Fruit fly (Drosophila melanogaster): ENCODE measurements around the gene Tsc1.

Tsc1 gene

DNA sequence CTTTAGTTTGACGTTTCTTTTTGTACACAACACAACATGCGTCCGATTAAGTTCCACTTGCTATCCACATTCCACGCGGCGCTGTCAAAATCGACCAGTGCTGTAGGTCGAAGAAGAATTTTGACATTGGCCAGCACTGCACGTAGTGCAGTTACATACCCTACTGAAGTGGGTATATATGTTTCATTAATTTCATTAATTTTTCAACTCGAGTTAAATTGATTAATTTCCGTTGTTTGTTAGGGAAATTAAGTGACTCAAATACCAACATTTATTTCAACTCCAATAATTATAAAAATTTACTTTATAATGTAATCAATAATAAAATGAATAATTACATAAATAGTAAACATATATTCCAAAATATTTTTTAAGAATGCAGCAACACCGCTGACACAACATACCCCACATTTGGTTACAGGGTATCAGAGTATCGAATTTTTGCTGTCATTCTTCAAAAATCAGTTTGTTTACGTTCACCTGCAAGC is 21.2 kb upstream of the Tsc1 start, which contains the start of the genes eIF4EHP and CG18428:
Gene eIF4EHP (minus strand): TSS at position 59 of the 488 bp plus-strand sequence.
Gene CG18428 (plus strand): TSS at position 435 of the 488 bp plus-strand sequence.
- peak; percentile 100 for TF ChIP-seq noc (tag; optimal IDR thresholded peaks at IDR 0.05)

DNA sequence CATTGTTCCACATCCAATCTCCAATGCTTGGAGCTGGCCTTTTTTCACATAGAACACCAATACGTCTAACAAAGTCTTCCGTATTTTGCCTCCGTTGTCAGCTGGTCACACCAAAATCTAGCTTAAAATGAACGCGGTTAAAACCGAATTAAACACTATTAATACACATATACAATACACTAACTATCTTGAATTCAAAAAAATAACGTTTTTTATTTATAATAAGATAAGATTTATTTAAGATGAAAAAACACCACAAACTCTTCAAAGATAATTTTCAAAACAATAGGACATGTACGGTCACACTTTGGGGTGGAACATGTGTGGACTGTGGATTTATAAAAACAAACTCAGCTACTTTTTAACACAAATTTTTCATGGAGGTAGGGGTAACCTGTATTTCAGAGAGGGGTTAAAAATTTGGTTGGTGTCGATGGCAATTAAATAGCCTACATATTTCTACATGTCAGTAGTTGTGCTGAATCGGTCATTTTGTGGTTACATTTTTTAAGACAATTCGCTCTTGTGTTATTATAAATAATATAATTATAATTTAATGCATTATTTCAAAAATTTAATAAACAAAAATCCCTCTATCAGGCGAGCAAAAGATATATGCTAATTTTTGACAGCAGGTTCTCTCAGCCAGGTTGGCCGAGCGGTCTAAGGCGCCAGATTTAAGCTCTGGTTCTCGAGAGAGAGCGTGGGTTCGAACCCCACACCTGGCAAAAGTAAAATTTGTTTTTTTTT is 17.6 kb upstream of the Tsc1 start, which contains the start of gene CG13605:
Gene CG13605 (minus strand): TSS at position 70 of the 750 bp plus-strand sequence.
- peak; percentile 67 for TF ChIP-seq noc (tag; optimal IDR thresholded peaks at IDR 0.05)

DNA sequence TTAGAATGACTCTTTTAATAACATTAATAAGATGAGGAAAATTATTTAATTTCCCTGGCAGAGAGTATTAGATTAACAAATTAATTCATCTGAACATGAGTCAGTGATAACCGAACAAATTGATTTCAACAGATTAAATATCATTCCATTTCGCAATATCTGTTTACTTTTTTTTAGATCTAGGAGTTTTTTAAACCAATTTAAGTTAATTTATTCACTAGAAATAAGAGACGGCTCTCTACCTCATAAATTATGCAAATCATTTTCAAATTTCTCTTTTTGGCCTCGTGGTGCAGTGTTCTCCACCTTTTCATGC is 17.1 kb upstream of the Tsc1 start, which contains the start of gene Root:
Gene Root (plus strand): TSS at position 217 of the 316 bp plus-strand sequence.
- TF ChIP-seq noc (tag; optimal IDR thresholded peaks at IDR 0.05) = no peak

DNA sequence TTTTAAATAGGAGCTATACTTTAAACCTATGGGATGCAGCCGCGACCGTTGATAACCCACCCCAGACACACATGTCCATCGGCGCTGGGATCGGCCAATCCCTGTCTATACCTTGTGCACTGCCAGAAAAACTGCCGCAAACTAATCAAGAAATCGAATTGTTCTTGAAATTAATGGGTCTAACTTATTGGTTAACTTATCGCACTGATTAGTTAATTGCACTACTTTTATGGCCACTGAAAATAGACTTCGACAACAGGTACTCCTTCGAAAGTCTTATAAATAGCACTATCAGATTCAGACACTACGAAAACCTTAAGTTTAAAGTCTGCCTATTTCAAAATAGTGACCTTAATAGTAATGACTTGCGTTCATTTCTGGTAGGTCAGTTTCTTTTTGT is 13.9 kb upstream of the Tsc1 start, which contains the start of gene CG13607:
Gene CG13607 (minus strand): TSS at position 143 of the 400 bp plus-strand sequence.
- no peak for TF ChIP-seq noc (tag; optimal IDR thresholded peaks at IDR 0.05)

DNA sequence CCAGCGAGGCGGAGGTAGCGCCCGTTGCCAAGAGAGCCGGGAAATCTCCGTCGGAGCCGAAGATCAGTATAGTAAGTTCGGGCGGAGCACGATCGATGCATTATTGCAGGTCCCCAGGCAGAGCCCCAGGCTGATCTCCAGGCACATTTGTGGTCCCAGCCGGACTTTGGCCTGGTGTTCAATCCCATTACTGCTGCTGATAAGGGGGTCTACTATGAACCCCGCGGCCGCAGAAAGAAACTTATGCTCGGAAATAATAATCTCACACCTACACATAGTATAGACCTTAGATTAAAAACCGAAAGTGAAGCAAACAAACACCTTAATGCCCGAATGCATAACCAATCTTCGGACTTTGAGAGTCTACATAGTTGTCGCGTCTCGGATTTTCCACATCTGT is 13.1 kb upstream of the Tsc1 start:
- TF ChIP-seq noc (tag; optimal IDR thresholded peaks at IDR 0.05) = peak; percentile 37

DNA sequence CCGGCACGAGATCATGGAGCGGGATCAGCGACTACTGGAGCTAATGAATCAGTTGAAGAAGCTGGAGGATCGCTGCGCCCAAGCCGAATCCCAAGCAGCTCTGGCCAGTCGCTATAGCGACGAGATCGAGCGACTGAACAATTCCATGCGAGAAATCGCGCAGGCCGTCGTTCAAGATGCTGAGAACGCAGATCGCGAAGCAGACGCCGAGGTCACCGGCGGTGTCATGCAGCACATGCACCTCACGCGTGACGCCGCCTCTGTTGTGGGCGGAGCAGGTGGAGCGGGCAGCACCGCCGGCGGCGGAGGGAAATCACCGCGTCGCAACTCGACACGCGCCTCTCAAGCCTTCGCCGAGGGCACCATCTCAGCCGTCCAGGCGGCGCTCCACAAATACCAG is 8.4 kb upstream of the Tsc1 start:
- TF ChIP-seq noc (tag; optimal IDR thresholded peaks at IDR 0.05) = no peak

DNA sequence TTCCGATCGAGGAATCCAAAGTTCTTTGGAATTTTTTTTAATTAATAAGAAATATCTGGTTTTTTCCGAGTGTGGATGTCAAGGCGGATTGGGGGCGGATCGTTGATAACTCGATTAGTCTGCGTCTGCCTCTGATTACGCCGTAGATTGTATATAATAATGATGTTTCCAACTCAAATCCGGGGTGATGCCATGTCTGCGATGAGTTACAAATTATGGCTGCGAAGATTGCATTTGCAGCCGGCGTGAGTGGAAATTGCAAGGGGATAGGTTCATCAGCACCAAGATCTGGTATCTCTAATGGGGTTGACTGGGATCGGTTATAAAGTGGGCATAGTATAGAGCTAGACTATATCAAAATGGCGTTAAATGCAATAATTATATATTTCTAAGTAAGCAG is 7.7 kb upstream of the Tsc1 start:
- no peak for TF ChIP-seq noc (tag; optimal IDR thresholded peaks at IDR 0.05)

DNA sequence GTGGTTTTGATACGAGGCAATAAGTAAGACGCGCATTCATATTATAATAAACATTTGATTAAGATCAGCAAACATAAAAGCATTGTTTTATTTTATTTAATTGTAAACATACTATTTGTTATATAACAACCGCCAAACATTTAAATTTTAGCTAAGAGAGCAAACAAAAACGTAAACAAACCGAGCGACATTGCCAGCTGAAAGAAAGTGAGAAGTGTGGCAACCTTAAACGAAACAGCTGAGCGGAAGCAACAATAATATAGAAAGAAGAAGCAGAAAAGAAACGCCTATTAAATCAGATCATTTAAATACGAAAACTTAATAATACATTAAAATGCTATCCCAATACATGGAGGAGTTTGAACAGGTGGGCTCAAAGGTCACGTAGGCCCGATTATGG is 4.5 kb downstream of the Tsc1 start, which contains the start of gene Sec10:
Gene Sec10 (plus strand): TSS at position 252 of the 400 bp plus-strand sequence.
- TF ChIP-seq noc (tag; optimal IDR thresholded peaks at IDR 0.05) = no peak

DNA sequence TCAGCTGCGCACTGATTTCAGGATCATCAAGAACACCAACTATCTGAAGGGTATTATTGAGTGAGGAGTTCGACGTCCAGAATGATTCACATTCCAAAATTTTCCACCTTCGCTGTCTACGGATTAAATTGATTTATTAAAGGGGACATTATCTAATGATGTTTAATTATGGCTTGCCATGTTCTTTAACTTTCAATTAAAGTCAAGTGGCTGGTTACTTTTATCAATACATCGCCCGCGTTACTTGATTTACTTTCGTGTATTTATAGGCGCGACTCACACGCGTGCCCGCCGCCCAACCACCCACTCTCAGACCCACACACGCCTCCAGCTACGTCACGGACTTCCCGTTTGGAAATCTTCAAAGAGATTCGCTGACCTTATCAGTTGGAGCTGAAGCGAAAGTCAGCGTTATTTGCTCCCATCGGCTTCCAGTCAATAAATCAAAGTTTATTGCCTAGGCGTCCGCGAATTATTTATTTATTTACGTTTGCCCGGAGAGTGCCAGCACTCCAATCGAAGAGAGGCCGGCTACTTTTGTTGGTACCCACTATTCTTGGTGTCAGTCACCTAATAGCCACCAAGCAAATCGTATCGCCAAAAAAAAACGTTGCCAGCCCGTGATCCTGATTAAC is 7.3 kb downstream of the Tsc1 start, which contains the start of gene Npc2f:
Gene Npc2f (plus strand): TSS at position 585 of the 635 bp plus-strand sequence.
- peak; percentile 94 for TF ChIP-seq noc (tag; optimal IDR thresholded peaks at IDR 0.05)

DNA sequence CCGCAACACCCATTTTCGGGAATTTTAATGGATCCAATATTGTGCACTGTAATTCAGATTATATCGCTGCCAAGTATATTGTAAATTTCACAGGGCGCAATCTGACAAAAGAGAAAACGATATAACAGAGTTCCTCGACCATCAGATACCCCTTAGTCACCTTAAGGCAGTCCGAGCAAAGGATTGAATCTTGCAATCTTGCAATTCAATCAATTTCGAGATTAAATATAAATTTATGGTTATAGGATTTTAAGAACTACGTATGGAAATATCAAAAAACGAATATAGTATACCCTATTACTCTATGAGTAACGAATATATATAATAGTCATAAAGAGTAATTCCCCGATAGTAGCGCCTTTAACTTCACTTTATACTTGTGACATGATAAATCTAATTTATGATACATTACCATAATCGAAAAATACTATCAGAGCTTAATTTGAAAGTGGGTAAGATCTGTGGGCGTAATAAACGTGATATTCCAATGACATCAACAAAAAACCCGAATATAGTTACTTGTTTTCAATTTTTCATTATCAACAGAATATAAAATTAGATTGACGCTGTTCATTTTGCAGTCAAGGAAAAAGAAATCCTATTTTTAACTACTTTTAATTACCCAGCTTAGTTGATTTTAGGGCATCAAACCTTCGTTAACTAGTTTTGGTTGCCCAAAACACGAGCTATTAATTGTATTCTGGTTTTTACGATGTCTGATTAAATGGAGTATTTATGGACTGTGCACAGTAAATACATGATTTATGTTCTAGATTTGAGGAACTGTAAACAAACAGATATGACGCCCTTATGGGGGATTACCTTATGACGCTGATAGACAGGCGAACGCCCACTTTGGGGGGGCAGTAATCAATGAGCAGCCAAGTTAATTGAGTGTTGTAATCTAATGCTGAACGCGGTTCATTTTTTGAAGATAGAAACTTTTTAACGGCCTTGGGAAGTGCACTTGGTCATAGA is 8.7 kb downstream of the Tsc1 start:
- peak; percentile 85 for TF ChIP-seq noc (tag; optimal IDR thresholded peaks at IDR 0.05)

DNA sequence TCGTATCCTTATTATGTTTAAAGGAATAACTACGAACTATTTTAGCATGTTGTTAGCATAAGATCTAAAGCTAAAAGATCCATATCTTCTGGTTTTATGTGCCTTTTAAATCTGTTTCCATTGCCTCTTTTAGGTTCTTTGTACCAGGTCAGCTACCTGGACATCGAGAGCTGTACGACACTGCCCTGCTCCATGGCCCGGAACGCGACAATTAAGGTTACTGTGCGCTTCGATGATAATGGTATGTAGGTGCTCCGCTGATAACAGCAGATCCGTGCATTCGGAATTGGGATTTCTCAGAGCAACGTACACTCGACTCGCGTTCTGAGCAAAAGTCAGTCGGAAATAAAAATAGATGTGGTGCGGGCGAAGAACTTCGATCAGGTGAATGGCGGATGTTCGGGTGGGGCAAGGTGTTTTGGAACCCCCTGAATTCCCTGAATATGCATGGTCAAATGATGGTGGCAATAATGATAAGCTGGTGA is 9.6 kb downstream of the Tsc1 start:
- TF ChIP-seq noc (tag; optimal IDR thresholded peaks at IDR 0.05) = no peak

DNA sequence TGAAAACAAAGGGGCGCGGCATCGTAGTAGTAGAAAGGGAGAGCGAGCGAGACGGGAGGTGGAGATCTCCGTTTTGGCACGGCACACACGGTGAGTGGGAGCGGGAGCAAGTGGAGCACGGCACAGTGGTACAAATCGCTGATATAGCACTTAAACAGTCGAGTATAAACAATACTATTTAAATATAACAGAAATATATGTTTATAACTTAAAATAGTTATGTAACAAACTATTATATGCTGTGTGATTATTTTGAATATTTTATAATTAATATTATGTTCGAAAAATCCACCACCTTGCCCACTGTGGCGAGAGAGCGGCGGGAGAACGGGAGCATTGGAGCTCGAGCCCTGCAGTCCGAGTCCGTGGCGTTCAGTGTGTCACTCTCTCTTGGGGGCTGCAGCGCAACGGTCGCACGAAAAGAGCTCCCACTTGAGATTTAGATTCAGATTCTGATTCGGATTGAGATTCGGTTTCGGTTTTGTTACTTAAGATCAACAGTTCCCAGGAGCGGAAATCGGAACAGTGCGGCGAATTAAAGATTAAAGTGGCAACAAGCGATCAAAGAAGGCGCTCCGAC is 11.0 kb downstream of the Tsc1 start, which contains the start of gene Kal1:
Gene Kal1 (plus strand): TSS at position 383 of the 580 bp plus-strand sequence.
- peak; percentile 81 for TF ChIP-seq noc (tag; optimal IDR thresholded peaks at IDR 0.05)

DNA sequence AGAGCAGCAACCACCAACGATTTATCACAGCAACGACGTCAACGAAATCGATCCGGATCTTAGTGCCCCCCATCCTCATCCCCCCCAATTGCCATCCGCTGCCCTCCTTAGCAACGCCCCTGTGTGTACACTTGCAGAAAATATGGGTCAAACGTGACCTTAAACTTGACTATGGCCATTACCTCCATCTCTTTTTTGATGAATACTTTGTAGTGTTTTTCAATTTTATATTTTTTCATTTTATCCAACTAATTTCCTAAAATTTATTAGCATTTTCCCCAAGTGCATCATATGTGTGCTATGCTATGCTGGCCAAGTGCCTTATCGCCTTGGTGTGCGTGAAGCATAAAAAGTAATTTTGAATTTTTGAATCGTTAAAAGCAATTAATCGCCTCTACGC is 12.9 kb downstream of the Tsc1 start:
- no peak for TF ChIP-seq noc (tag; optimal IDR thresholded peaks at IDR 0.05)

DNA sequence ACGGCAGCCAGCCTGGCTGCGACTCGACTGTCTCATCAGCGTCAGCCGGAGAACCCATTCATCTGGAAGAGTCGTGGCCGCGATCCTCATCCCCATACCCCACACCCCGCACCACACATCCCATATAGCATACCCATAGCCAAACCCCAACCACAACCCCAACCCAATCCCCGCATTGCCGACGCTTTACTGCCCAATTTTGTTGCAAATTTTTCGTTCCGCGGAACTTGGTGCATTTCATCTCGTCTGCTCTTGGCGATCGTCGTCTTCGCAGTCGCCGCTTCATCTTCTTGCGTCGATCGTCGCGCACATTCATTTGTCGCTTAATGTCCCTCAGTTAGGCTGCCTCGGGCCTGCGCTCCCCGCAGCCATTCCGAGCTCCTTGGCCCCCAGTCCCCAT is 13.3 kb downstream of the Tsc1 start:
- TF ChIP-seq noc (tag; optimal IDR thresholded peaks at IDR 0.05) = no peak

DNA sequence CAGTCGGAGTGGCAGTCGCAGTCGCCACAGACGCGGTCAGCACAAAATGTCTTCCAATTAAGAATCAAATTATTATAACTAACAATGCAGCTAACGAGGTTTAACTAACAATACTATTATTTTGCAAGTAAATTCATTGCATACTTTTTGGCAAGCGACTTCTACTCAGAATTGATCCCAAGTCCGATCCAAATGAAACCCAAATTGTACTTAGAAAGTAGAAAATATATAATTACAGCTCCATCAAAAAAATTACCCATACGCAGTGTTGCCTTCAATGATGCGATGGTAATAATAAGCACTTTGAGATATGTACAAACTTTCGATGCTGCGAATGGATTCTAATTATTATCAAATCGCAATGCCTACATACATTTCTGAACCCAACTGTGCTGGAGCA is 13.7 kb downstream of the Tsc1 start:
- no peak for TF ChIP-seq noc (tag; optimal IDR thresholded peaks at IDR 0.05)
